Fruit fly (Drosophila melanogaster): ENCODE results near the gene Surf6.

The Surf6 gene

DNA sequence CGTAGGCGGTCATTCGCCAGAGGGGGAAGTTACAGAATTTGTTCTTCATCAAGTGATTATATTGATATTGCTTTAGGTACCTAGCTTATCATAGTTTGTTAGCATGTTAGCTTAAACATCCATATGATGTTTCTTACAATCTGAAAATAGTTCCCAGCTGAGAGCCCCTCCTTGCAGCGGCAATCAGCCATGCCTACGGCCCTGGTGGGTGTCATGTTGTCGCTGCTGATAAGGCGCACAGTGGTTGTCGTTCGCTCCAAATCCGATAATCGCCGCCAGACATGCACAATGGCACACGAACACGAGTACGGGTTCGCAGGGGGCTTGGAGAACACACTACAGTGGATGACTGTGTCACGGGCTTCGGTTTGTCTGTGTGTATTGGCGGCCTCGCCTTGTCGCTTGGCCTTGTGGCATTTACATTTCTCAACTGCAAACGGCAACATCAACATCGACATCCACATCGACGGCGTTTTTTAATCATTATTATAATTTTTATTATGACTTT, 1.3 kb upstream of the Surf6 start (continued):
- TF ChIP-seq jing (GFP tag; optimal IDR thresholded peaks at IDR 0.05) (peak; percentile 63), lov (optimal IDR thresholded peaks at IDR 0.05) (no peak), lov (GFP tag; IDR thresholded peaks at IDR 0.05) (0 out of 3 replicates have a peak, but pooled peaks have one; percentile 56), cad (GFP tag; optimal IDR thresholded peaks at IDR 0.05) (no peak), btn (GFP tag; optimal IDR thresholded peaks at IDR 0.05) (no peak), CG11093 (GFP tag; IDR thresholded peaks at IDR 0.05) (peak; percentile 67; the same call in 2 of the 3 replicates), CG6689 (GFP tag; IDR thresholded peaks at IDR 0.05) (peak; percentile 88), Side (GFP tag; optimal IDR thresholded peaks at IDR 0.05) (peak; percentile 77), Drgx (GFP tag; IDR thresholded peaks at IDR 0.05) (peak; percentile 84), zen (tag; optimal IDR thresholded peaks at IDR 0.05) (peak; percentile 41), CG4820 (GFP tag; optimal IDR thresholded peaks at IDR 0.05) (peak; percentile 49), CG10654 (GFP tag; optimal IDR thresholded peaks at IDR 0.05) (peak; percentile 28), CG31441 (GFP tag; IDR thresholded peaks at IDR 0.05) (peak; percentile 82), Tbp (GFP tag; optimal IDR thresholded peaks at IDR 0.05) (no peak), pb (GFP tag; optimal IDR thresholded peaks at IDR 0.05) (peak; percentile 63), CG2116 (GFP tag; optimal IDR thresholded peaks at IDR 0.05) (peak; percentile 36), scrt (GFP tag; optimal IDR thresholded peaks at IDR 0.05) (peak; percentile 56), jigr1 (GFP tag; IDR thresholded peaks at IDR 0.05) (peak; percentile 70; the same call in 2 of the 3 replicates), CG10366 (GFP tag; IDR thresholded peaks at IDR 0.05) (peak; percentile 83), unc-4 (GFP tag; IDR thresholded peaks at IDR 0.05; ENCODE audit: partially characterized antibody) (no peak), crp (GFP tag; optimal IDR thresholded peaks at IDR 0.05) (peak in 1 of 2 experiments; percentile 41), schlank (tag; optimal IDR thresholded peaks at IDR 0.05) (peak; percentile 62), CG15479 (GFP tag; optimal IDR thresholded peaks at IDR 0.05) (no peak), fu2 (GFP tag; optimal IDR thresholded peaks at IDR 0.05) (peak; percentile 83), insv (GFP tag; optimal IDR thresholded peaks at IDR 0.05) (no peak), Lim3 (GFP tag; IDR thresholded peaks at IDR 0.05) (peak; percentile 46; the same call in 1 of the 2 replicates), CG18599 (GFP tag; optimal IDR thresholded peaks at IDR 0.05) (peak; percentile 92), Sry-β (GFP tag; optimal IDR thresholded peaks at IDR 0.05) (no peak), CG4424 (GFP tag; optimal IDR thresholded peaks at IDR 0.05) (peak; percentile 62), dati (GFP tag; IDR thresholded peaks at IDR 0.05) (0 out of 2 replicates have a peak, but pooled peaks have one; percentile 10), ERR (GFP tag; optimal IDR thresholded peaks at IDR 0.05) (peak; percentile 81), CTCF (GFP tag; optimal IDR thresholded peaks at IDR 0.05) (peak; percentile 25), Jarid2 (GFP tag; optimal IDR thresholded peaks at IDR 0.05) (no peak), E2f1 (GFP tag; IDR thresholded peaks at IDR 0.05) (peak; percentile 78), CG2875 (GFP tag; optimal IDR thresholded peaks at IDR 0.05) (peak; percentile 50), Blimp-1 (GFP tag; optimal IDR thresholded peaks at IDR 0.05) (peak; percentile 67), yki (optimal IDR thresholded peaks at IDR 0.05) (no peak), CG15073 (GFP tag; optimal IDR thresholded peaks at IDR 0.05) (no peak), ewg (GFP tag; optimal IDR thresholded peaks at IDR 0.05) (peak; percentile 68), slou (GFP tag; optimal IDR thresholded peaks at IDR 0.05) (no peak), Aef1 (GFP tag; IDR thresholded peaks at IDR 0.05) (peak; percentile 83), CG3065 (GFP tag; optimal IDR thresholded peaks at IDR 0.05) (peak; percentile 41), PHDP (tag; optimal IDR thresholded peaks at IDR 0.05) (peak; percentile 81), Kr (GFP tag; optimal IDR thresholded peaks at IDR 0.05) (no peak), CG7357 (GFP tag; IDR thresholded peaks at IDR 0.05) (peak; percentile 34; the same call in 1 of the 3 replicates), CG14710 (tag; optimal IDR thresholded peaks at IDR 0.05) (peak; percentile 6), CG12236 (GFP tag; optimal IDR thresholded peaks at IDR 0.05) (peak; percentile 27), ranshi (GFP tag; IDR thresholded peaks at IDR 0.05) (peak; percentile 64), caup (GFP tag; optimal IDR thresholded peaks at IDR 0.05; ENCODE audit: severe bottlenecking) (peak; percentile 79), CG12219 (GFP tag; optimal IDR thresholded peaks at IDR 0.05) (peak; percentile 78), oc (tag; optimal IDR thresholded peaks at IDR 0.05) (peak; percentile 44)
